Fruit fly (Drosophila melanogaster) whole organism, adult: Measurements from ENCODE around the gene prage.

Experiments used
- CG11617 ChIP-seq: fragments of 200-800 bp; sonication (Bioruptor generic); optimal IDR thresholded peaks from 2 replicates; lab custom pipeline; 2017; ENCODE audit warnings: mild to moderate bottlenecking, missing biosample characterization, missing genetic modification reagents, missing genetic modification characterization
- CG12768 ChIP-seq: fragments of 200-800 bp; sonication (Bioruptor generic); optimal IDR thresholded peaks from 2 replicates; lab custom pipeline; 2017; ENCODE audit warnings: missing biosample characterization, missing genetic modification characterization, mild to moderate bottlenecking, moderate library complexity, missing genetic modification reagents
- CG14711 ChIP-seq: fragments of 200-800 bp; sonication (Bioruptor generic); optimal IDR thresholded peaks from 2 replicates; lab custom pipeline; 2018; ENCODE audit warnings: missing biosample characterization, mild to moderate bottlenecking, missing genetic modification characterization, moderate library complexity
- CG1620 ChIP-seq: fragments of 200-800 bp; sonication (Bioruptor generic); optimal IDR thresholded peaks from 2 replicates; lab custom pipeline; 2016; ENCODE audit warnings: missing biosample characterization, missing genetic modification characterization
- CG33017 ChIP-seq: fragments of 200-800 bp; sonication (Bioruptor generic); optimal IDR thresholded peaks from 2 replicates; lab custom pipeline; 2018; ENCODE audit warnings: missing biosample characterization, mild to moderate bottlenecking, missing genetic modification characterization, moderate library complexity
- CG7045 ChIP-seq: fragments of 200-800 bp; sonication (Bioruptor generic); optimal IDR thresholded peaks from 2 replicates; lab custom pipeline; 2017; ENCODE audit warnings: missing biosample characterization, mild to moderate bottlenecking, missing genetic modification characterization
- Clk ChIP-seq: fragments of 200-800 bp; sonication (Bioruptor generic); optimal IDR thresholded peaks from 2 replicates; lab custom pipeline; 2017; ENCODE audit warnings: missing biosample characterization, missing genetic modification characterization
- Crg-1 ChIP-seq: fragments of 200-800 bp; sonication (Bioruptor generic); optimal IDR thresholded peaks from 2 replicates; lab custom pipeline; 2016; ENCODE audit warnings: missing biosample characterization, missing genetic modification characterization
- Mnt ChIP-seq: fragments of 200-800 bp; sonication (Bioruptor generic); optimal IDR thresholded peaks from 2 replicates; lab custom pipeline; 2016; ENCODE audit warnings: missing biosample characterization, mild to moderate bottlenecking, missing genetic modification characterization
- cic ChIP-seq: fragments of 200-800 bp; sonication (Bioruptor generic); optimal IDR thresholded peaks from 2 replicates; lab custom pipeline; 2017; ENCODE audit warnings: missing biosample characterization, mild to moderate bottlenecking, missing genetic modification characterization, moderate library complexity
- cnc ChIP-seq, 2 experiments: fragments of >200 bp; optimal IDR thresholded peaks; 2 replicates each; lab custom pipeline; 2017
- kay ChIP-seq: fragments of 200-800 bp; sonication (Bioruptor generic); peaks from one replicate; lab custom pipeline; 2016; ENCODE audit warnings: missing biosample characterization, missing genetic modification characterization, borderline replicate concordance
- pad ChIP-seq: fragments of 200-800 bp; sonication (Bioruptor generic); optimal IDR thresholded peaks from 3 replicates; lab custom pipeline; 2017; ENCODE audit warnings: missing biosample characterization, missing genetic modification characterization, mild to moderate bottlenecking, moderate library complexity, missing genetic modification reagents
- toe ChIP-seq: fragments of 200-800 bp; sonication (Bioruptor generic); optimal IDR thresholded peaks from 2 replicates; lab custom pipeline; 2016; ENCODE audit warnings: missing biosample characterization, missing genetic modification characterization

DNA sequence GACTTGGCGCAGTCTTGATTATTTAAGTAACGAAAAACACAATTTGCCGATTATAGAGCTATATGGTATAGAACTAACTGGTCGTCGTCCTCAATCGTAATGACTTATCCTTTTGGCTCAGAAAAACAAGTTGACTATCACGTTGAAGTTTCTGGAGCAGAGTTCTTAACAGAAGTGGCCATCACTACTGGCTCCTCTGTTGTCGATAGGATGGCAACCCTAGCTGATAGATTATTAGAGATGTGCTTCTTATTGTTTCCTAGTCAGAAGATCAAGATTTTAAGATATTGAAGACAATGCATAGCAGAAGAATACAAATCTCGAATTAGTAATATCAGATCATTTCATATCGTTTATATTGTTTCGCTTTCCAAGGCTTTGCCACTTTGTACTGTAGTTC, 48.8 kb downstream of the prage start, which contains the start of gene CG14811:
- TF ChIP-seq CG33017 (tag; lab: Kevin White, UChicago) (no peak), CG12768 (GFP tag; lab: Kevin White, UChicago) (no peak), Clk (no peak), toe (GFP tag; lab: Kevin White, UChicago) (no peak), pad (GFP tag; lab: Kevin White, UChicago) (no peak), Crg-1 (no peak), Mnt (no peak), CG7045 (GFP tag; lab: Kevin White, UChicago) (no peak), kay (no peak), cic (GFP tag; lab: Kevin White, UChicago) (no peak), CG11617 (GFP tag; lab: Kevin White, UChicago) (no peak), cnc (optimal IDR thresholded peaks at IDR 0.05; lab: Kevin White, UChicago) (no peak), CG14711 (tag; lab: Kevin White, UChicago) (no peak), CG1620 (no peak)
